Worm (Caenorhabditis elegans) whole organism, mixed stage, embryonic: ENCODE data around the gene C47A10.16.

ENCODE experiments used
- M03D4.4 ChIP-seq: sonication (generic microtip); optimal IDR thresholded peaks from 2 replicates; lab custom pipeline; 2017; ENCODE audit warnings: mild to moderate bottlenecking, missing genetic modification characterization, missing compliant biosample characterization
- bed-3 ChIP-seq: fragments of 200-800 bp; sonication (Bioruptor generic); optimal IDR thresholded peaks from 3 replicates; lab custom pipeline; 2018; ENCODE audit warnings: mild to moderate bottlenecking, missing genetic modification characterization, moderate library complexity, missing compliant biosample characterization
- ceh-39 ChIP-seq: fragments of 150-350 bp; optimal IDR thresholded peaks from 2 replicates; lab custom pipeline; 2014; ENCODE audit warnings: missing biosample characterization, missing genetic modification characterization
- ceh-43 ChIP-seq: fragments of 200-800 bp; sonication (Bioruptor generic); optimal IDR thresholded peaks from 2 replicates; lab custom pipeline; 2018; ENCODE audit warnings: mild to moderate bottlenecking, missing genetic modification characterization, moderate library complexity, missing compliant biosample characterization
- ceh-83 ChIP-seq: fragments of 200-800 bp; sonication (Bioruptor generic); optimal IDR thresholded peaks from 2 replicates; lab custom pipeline; 2018; ENCODE audit warnings: mild to moderate bottlenecking, missing genetic modification characterization, missing compliant biosample characterization
- ces-1 ChIP-seq: fragments of 150-350 bp; optimal IDR thresholded peaks from 2 replicates; lab custom pipeline; 2014; ENCODE audit warnings: missing biosample characterization, missing genetic modification reagents, missing genetic modification characterization
- cnd-1 ChIP-seq: fragments of 200-800 bp; sonication (Bioruptor generic); optimal IDR thresholded peaks from 2 replicates; lab custom pipeline; 2018; ENCODE audit warnings: mild to moderate bottlenecking, missing genetic modification characterization, missing compliant biosample characterization
- drap-1 ChIP-seq: fragments of 200-800 bp; sonication (Bioruptor generic); optimal IDR thresholded peaks from 3 replicates; lab custom pipeline; 2018; ENCODE audit warnings: mild to moderate bottlenecking, missing genetic modification characterization, missing compliant biosample characterization
- elt-1 ChIP-seq: sonication (generic microtip); optimal IDR thresholded peaks from 2 replicates; lab custom pipeline; 2017; ENCODE audit warnings: missing genetic modification characterization, mild to moderate bottlenecking, missing compliant biosample characterization, antibody characterized with exemption, moderate library complexity, borderline replicate concordance; ENCODE audit not compliant: insufficient read depth
- elt-3 ChIP-seq: fragments of 150-350 bp; optimal IDR thresholded peaks from 2 replicates; lab custom pipeline; 2014; ENCODE audit warnings: missing biosample characterization, missing genetic modification characterization
- ham-2 ChIP-seq: fragments of 200-800 bp; sonication (Bioruptor generic); optimal IDR thresholded peaks from 2 replicates; lab custom pipeline; 2018; ENCODE audit warnings: mild to moderate bottlenecking, missing genetic modification characterization, missing compliant biosample characterization
- hlh-1 ChIP-seq: fragments of 150-350 bp; optimal IDR thresholded peaks from 2 replicates; lab custom pipeline; 2014; ENCODE audit warnings: missing biosample characterization, missing genetic modification reagents, missing genetic modification characterization
- lin-13 ChIP-seq: fragments of 150-350 bp; optimal IDR thresholded peaks from 2 replicates; lab custom pipeline; 2014; ENCODE audit warnings: missing biosample characterization, missing genetic modification characterization
- lsy-2 ChIP-seq: fragments of 150-350 bp; optimal IDR thresholded peaks from 2 replicates; lab custom pipeline; 2014; ENCODE audit warnings: missing biosample characterization, missing genetic modification characterization
- mab-5 ChIP-seq: fragments of 150-350 bp; optimal IDR thresholded peaks from 2 replicates; lab custom pipeline; 2014; ENCODE audit warnings: missing biosample characterization, missing genetic modification characterization
- mep-1 ChIP-seq: fragments of 150-350 bp; optimal IDR thresholded peaks from 2 replicates; lab custom pipeline; 2017; ENCODE audit warnings: missing biosample characterization, missing genetic modification reagents, missing genetic modification characterization, inconsistent platforms
- nhr-12 ChIP-seq: fragments of 150-350 bp; optimal IDR thresholded peaks from 2 replicates; lab custom pipeline; 2014; ENCODE audit warnings: missing biosample characterization, missing genetic modification characterization
- nhr-2 ChIP-seq: fragments of 150-350 bp; optimal IDR thresholded peaks from 2 replicates; lab custom pipeline; 2014; ENCODE audit warnings: missing biosample characterization, missing genetic modification characterization
- nhr-237 ChIP-seq: fragments of 150-350 bp; optimal IDR thresholded peaks from 2 replicates; lab custom pipeline; 2014; ENCODE audit warnings: missing biosample characterization, missing genetic modification characterization
- nhr-28 ChIP-seq: fragments of 150-350 bp; optimal IDR thresholded peaks from 2 replicates; lab custom pipeline; 2014; ENCODE audit warnings: missing biosample characterization, missing genetic modification characterization
- nhr-76 ChIP-seq: sonication (generic microtip); optimal IDR thresholded peaks from 2 replicates; lab custom pipeline; 2017; ENCODE audit warnings: missing biosample characterization, missing genetic modification characterization
- pha-4 ChIP-seq: fragments of 150-350 bp; optimal IDR thresholded peaks from 2 replicates; lab custom pipeline; 2018; ENCODE audit warnings: missing biosample characterization, missing genetic modification reagents, missing genetic modification characterization
- sem-2 ChIP-seq: fragments of 200-800 bp; sonication (Bioruptor generic); optimal IDR thresholded peaks from 2 replicates; lab custom pipeline; 2018; ENCODE audit warnings: mild to moderate bottlenecking, missing genetic modification characterization, missing compliant biosample characterization
- snpc-4 ChIP-seq: fragments of 150-350 bp; optimal IDR thresholded peaks from 2 replicates; lab custom pipeline; 2014; ENCODE audit warnings: missing biosample characterization, missing genetic modification characterization
- sptf-1 ChIP-seq: sonication (generic microtip); optimal IDR thresholded peaks from 2 replicates; lab custom pipeline; 2017; ENCODE audit warnings: mild to moderate bottlenecking, missing genetic modification characterization, moderate library complexity, missing compliant biosample characterization
- tbx-8 ChIP-seq: fragments of 200-800 bp; sonication (Bioruptor generic); optimal IDR thresholded peaks from 2 replicates; lab custom pipeline; 2018; ENCODE audit warnings: mild to moderate bottlenecking, missing genetic modification characterization, moderate library complexity, missing compliant biosample characterization
- unc-120 ChIP-seq: sonication (generic microtip); optimal IDR thresholded peaks from 2 replicates; lab custom pipeline; 2017; ENCODE audit warnings: missing genetic modification characterization, missing compliant biosample characterization; ENCODE audit not compliant: poor library complexity, severe bottlenecking
- unc-39 ChIP-seq: fragments of 150-350 bp; optimal IDR thresholded peaks from 2 replicates; lab custom pipeline; 2014; ENCODE audit warnings: missing biosample characterization, missing genetic modification characterization
- unc-62 ChIP-seq: fragments of 150-350 bp; optimal IDR thresholded peaks from 2 replicates; lab custom pipeline; 2014; ENCODE audit warnings: missing biosample characterization, missing genetic modification reagents, missing genetic modification characterization
- zip-8 ChIP-seq: fragments of 150-350 bp; optimal IDR thresholded peaks from 2 replicates; lab custom pipeline; 2014; ENCODE audit warnings: missing biosample characterization, missing genetic modification characterization
- ztf-11 ChIP-seq: fragments of 150-350 bp; optimal IDR thresholded peaks from 2 replicates; lab custom pipeline; 2014; ENCODE audit warnings: missing biosample characterization, missing genetic modification characterization

The C47A10.16 gene

DNA sequence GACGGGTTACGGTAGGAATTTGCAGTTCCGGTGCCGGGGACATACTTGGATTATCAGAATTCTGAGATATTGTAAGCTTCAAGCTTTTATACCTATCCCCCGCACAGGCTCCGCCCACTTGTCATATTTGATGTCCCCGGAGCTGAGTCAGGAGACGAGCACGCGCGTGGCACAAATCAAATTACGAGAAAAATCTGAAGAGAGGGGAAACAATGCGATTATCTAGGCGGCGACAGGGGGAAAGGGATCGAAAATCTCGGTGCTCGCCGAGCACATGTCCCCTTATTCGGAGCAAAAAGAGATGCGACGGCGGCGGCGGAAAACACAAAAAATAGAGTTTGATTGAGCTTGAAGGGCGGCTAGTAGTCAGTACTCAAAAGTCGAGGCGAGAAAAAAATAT, 15.8 kb downstream of the C47A10.16 start, which contains the start of gene R12G8.1:
R12G8.1 (minus strand) TSS at position 63 of the 400 bp plus-strand sequence.
- peak; percentile 44 for TF ChIP-seq drap-1 (GFP tag; lab: Kevin White, UChicago)
- TF ChIP-seq elt-3, result no peak
- no peak for TF ChIP-seq lsy-2 (tag; lab: Kevin White, UChicago)
- peak; percentile 82 for TF ChIP-seq ces-1
- TF ChIP-seq zip-8 (tag; lab: Kevin White, UChicago), result no peak
- no peak for TF ChIP-seq ztf-11 (tag; lab: Kevin White, UChicago)
- TF ChIP-seq sptf-1, result no peak
- no peak for TF ChIP-seq unc-39 (tag; lab: Kevin White, UChicago)
- no peak for TF ChIP-seq nhr-12
- no peak for TF ChIP-seq mab-5 (tag; lab: Kevin White, UChicago)
- no peak for TF ChIP-seq pha-4 (tag; lab: Kevin White, UChicago)
- TF ChIP-seq bed-3 (GFP tag; lab: Kevin White, UChicago), result no peak

DNA sequence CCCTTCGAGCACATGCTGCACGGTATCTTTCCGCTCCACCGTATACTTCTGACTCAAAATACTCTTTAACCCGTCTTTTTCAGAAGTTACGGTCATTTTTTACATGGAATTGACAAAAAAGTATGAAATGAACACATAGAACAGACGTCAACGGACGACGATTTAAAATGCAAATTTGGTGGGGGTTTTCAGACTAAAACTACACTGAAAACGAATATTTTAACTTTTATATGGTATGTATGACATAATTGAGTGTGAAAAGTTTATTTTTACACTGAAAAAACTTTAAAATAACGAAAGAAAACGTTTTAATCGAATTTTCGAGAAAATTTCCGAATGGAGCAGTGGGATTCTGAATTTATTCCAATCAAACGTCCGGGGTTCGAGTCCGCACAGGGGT, 18.0 kb downstream of the C47A10.16 start, which contains the start of gene twk-36:
twk-36 (minus strand) TSS at position 101 of the 400 bp plus-strand sequence.
- TF ChIP-seq ceh-83 (GFP tag; lab: Kevin White, UChicago) (no peak), elt-3 (no peak), ces-1 (no peak), ceh-39 (tag; lab: Kevin White, UChicago) (no peak), nhr-76 (tag; lab: Kevin White, UChicago) (no peak), cnd-1 (no peak), hlh-1 (tag; lab: Kevin White, UChicago) (no peak), ceh-43 (GFP tag; lab: Kevin White, UChicago) (no peak), snpc-4 (tag; lab: Kevin White, UChicago) (no peak), nhr-2 (tag; lab: Kevin White, UChicago) (no peak), nhr-28 (tag; lab: Kevin White, UChicago) (no peak), nhr-237 (no peak), nhr-12 (no peak), M03D4.4 (tag; lab: Kevin White, UChicago) (no peak), lin-13 (tag; lab: Kevin White, UChicago) (no peak), mep-1 (tag; lab: Kevin White, UChicago) (no peak)

DNA sequence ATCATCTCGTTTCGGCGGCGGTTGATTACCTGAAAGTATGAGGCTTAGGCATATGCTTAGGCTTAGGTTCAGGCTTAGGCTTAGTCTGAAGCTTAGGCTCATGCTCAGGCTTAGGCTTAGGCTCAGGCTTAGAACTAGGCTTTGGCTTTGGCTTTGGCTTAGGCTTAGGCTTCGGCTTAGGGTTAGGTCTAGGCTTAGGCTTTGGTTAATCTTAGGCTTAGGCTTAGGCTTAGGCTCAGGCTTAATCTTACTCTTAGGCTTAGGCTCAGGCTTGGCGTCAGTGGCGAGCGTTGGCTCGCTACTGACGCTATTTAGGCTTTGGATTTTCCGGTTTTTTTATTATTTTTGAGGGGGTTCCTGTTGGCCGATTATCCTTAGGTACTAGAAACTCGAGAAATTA, 21.2 kb downstream of the C47A10.16 start:
- peak; percentile 53 for TF ChIP-seq ceh-83 (GFP tag; lab: Kevin White, UChicago)
- TF ChIP-seq ceh-43 (GFP tag; lab: Kevin White, UChicago), result no peak

DNA sequence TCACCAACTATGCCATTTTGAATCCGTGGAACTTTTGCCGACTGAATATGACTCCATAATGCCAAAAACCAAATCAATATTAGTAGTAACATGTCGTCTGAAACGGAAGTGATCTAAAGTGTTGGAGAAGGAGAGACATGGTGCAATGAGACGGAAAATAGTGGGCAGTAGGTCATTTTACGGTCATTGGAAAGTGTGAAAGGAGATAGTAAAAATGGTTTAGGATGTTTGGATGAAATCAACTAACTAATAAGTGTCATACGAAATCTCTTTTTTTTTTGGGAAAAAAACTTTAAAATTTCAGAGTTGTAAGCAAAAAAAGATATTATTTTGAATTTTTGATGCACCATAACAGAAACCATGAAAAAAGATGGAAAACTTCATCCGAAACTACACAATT, 25.2 kb downstream of the C47A10.16 start, which contains the start of gene cutl-4:
cutl-4 (minus strand) TSS at position 101 of the 400 bp plus-strand sequence.
- TF ChIP-seq unc-39 (tag; lab: Kevin White, UChicago) (no peak), sem-2 (no peak), unc-62 (GFP tag; lab: Kevin White, UChicago) (no peak), tbx-8 (GFP tag; lab: Kevin White, UChicago) (no peak), bed-3 (GFP tag; lab: Kevin White, UChicago) (no peak), nhr-12 (no peak), elt-1 (tag; lab: Kevin White, UChicago) (no peak), mep-1 (tag; lab: Kevin White, UChicago) (no peak), snpc-4 (tag; lab: Kevin White, UChicago) (no peak), drap-1 (GFP tag; lab: Kevin White, UChicago) (no peak), nhr-237 (no peak), ceh-43 (GFP tag; lab: Kevin White, UChicago) (no peak), M03D4.4 (tag; lab: Kevin White, UChicago) (no peak), unc-120 (tag; lab: Kevin White, UChicago) (no peak), sptf-1 (no peak), ceh-83 (GFP tag; lab: Kevin White, UChicago) (no peak), lsy-2 (tag; lab: Kevin White, UChicago) (no peak), ces-1 (no peak), ham-2 (GFP tag; lab: Kevin White, UChicago) (no peak)

DNA sequence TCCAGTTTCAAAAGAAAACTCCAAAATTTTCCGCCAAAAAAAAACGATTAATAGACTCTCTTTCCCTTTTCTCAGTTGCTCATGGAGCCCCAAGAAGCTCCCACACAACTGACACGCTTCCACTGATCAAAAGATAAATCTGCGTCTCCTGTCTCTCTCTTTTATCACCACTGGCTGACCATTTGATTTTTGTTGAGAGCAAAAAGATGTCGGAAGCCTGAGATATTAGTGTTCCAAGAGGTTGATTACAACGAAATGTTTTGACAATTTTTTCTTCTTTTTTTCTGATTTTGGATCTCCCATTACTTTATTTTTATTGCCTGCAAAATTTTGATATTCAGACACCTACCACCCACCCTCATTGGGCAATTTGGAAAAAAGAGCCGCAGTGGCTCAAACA, 32.5 kb downstream of the C47A10.16 start, which contains the start of gene twk-42:
twk-42 (minus strand) TSS at position 101 of the 400 bp plus-strand sequence.
- TF ChIP-seq drap-1 (GFP tag; lab: Kevin White, UChicago) (no peak), tbx-8 (GFP tag; lab: Kevin White, UChicago) (no peak), hlh-1 (tag; lab: Kevin White, UChicago) (peak; percentile 26), unc-120 (tag; lab: Kevin White, UChicago) (no peak), elt-3 (no peak)
- TF ChIP-seq, all 35 proteins: peak for 1
